Fruit fly (Drosophila melanogaster): ENCODE data around the gene Tango14.

Tango14 gene

DNA sequence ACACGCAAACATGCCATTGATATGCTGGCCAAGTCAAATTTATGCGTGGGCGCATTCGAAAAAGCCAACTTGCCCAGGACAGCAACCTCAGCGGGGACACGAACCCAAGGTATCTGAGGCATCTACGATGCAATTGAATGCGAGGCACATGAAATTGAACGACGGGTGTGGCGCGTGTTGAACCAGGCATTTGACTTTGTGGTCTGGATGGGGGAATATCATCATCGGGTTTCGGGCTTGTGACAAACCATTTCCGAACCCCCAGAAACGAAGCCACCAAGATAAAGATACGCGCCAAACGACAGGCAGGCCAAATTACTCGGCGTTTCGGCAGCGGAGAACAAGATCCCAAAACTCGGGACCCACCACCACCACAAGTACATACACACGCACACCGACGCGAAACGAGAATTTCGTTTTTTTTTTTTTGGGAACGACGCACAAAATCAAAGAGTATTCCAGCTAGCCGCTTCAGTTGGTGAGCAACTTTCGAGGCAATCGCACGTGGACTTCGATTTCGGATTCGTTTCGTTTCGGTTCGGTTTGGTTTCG lies 15.7 kb upstream of the Tango14 start, which contains the start of gene MFS3 (continued):
- TF ChIP-seq dimm (GFP tag; IDR thresholded peaks at IDR 0.05), result no peak
- TF ChIP-seq D19A (tag; optimal IDR thresholded peaks at IDR 0.05), result peak; percentile 88
- TF ChIP-seq sna (GFP tag; IDR thresholded peaks at IDR 0.05; ENCODE audit: partially characterized antibody), result no peak
- TF ChIP-seq C15 (GFP tag; IDR thresholded peaks at IDR 0.05), result 0 out of 3 replicates have a peak, but pooled peaks have one; percentile 4
- no peak for TF ChIP-seq hb (GFP tag; IDR thresholded peaks at IDR 0.05; ENCODE audit: partially characterized antibody)
- no peak for TF ChIP-seq Ravus (GFP tag; IDR thresholded peaks at IDR 0.05)
- no peak for TF ChIP-seq rib (GFP tag; IDR thresholded peaks at IDR 0.05)
- TF ChIP-seq CG13775 (GFP tag; optimal IDR thresholded peaks at IDR 0.05), result peak; percentile 2
- no peak for TF ChIP-seq br (optimal IDR thresholded peaks at IDR 0.05)
- TF ChIP-seq Ssrp (tag; optimal IDR thresholded peaks at IDR 0.05), result no peak
- TF ChIP-seq NC2β (GFP tag; optimal IDR thresholded peaks at IDR 0.05), result peak; percentile 19
- no peak for TF ChIP-seq CG18262 (tag; optimal IDR thresholded peaks at IDR 0.05)
- TF ChIP-seq Xbp1 (GFP tag; optimal IDR thresholded peaks at IDR 0.05), result peak; percentile 12
- no peak for TF ChIP-seq CG9797 (GFP tag; optimal IDR thresholded peaks at IDR 0.05)
- TF ChIP-seq cg (GFP tag; optimal IDR thresholded peaks at IDR 0.05), result peak; percentile 81
- TF ChIP-seq CG34224 (GFP tag; IDR thresholded peaks at IDR 0.05; ENCODE audit: partially characterized antibody), result no peak
- TF ChIP-seq CG12942 (GFP tag; optimal IDR thresholded peaks at IDR 0.05), result no peak
- no peak for TF ChIP-seq CG7963 (GFP tag; IDR thresholded peaks at IDR 0.05; ENCODE audit: partially characterized antibody)
- no peak for TF ChIP-seq phol (tag; optimal IDR thresholded peaks at IDR 0.05)
- TF ChIP-seq en (GFP tag; optimal IDR thresholded peaks at IDR 0.05), result no peak
- TF ChIP-seq Dref (GFP tag; IDR thresholded peaks at IDR 0.05), result 0 out of 2 replicates have a peak, but pooled peaks have one; percentile 29
- peak; percentile 15; the same call in 1 of the 2 replicates for TF ChIP-seq Xrp1 (GFP tag; IDR thresholded peaks at IDR 0.05)
- peak; percentile 99 for TF ChIP-seq ewg (GFP tag; optimal IDR thresholded peaks at IDR 0.05)
- no peak for TF ChIP-seq lola (GFP tag; optimal IDR thresholded peaks at IDR 0.05)
- TF ChIP-seq vfl (GFP tag; optimal IDR thresholded peaks at IDR 0.05), result no peak
- no peak for TF ChIP-seq Dfd (GFP tag; optimal IDR thresholded peaks at IDR 0.05)
- TF ChIP-seq YL-1 (GFP tag; optimal IDR thresholded peaks at IDR 0.05), result no peak
- no peak for TF ChIP-seq CG10366 (GFP tag; IDR thresholded peaks at IDR 0.05)
- peak; percentile 27 for TF ChIP-seq Abd-B (GFP tag; optimal IDR thresholded peaks at IDR 0.05)
- TF ChIP-seq gt (GFP tag; IDR thresholded peaks at IDR 0.05), result no peak
- no peak for TF ChIP-seq Chrac-16 (GFP tag; optimal IDR thresholded peaks at IDR 0.05)
- no peak for TF ChIP-seq NC2α (GFP tag; optimal IDR thresholded peaks at IDR 0.05)
- peak; percentile 28 for TF ChIP-seq Hsf (GFP tag; optimal IDR thresholded peaks at IDR 0.05)
- no peak for TF ChIP-seq NfI (GFP tag; optimal IDR thresholded peaks at IDR 0.05)
- no peak for TF ChIP-seq Camta (GFP tag; optimal IDR thresholded peaks at IDR 0.05)
- no peak for TF ChIP-seq lov (optimal IDR thresholded peaks at IDR 0.05)
- no peak for TF ChIP-seq lov (GFP tag; IDR thresholded peaks at IDR 0.05)
- no peak for TF ChIP-seq tin (GFP tag; optimal IDR thresholded peaks at IDR 0.05)
- TF ChIP-seq CG6683 (GFP tag; optimal IDR thresholded peaks at IDR 0.05), result peak; percentile 16
- TF ChIP-seq sd (tag; optimal IDR thresholded peaks at IDR 0.05), result peak; percentile 74
- TF ChIP-seq gce (GFP tag; IDR thresholded peaks at IDR 0.05), result 0 out of 3 replicates have a peak, but pooled peaks have one; percentile 32
- no peak for TF ChIP-seq Bteb2 (GFP tag; optimal IDR thresholded peaks at IDR 0.05)
- peak; percentile 51 for TF ChIP-seq MTF-1 (GFP tag; optimal IDR thresholded peaks at IDR 0.05; ENCODE audit: borderline replicate concordance)
- TF ChIP-seq disco-r (GFP tag; optimal IDR thresholded peaks at IDR 0.05), result no peak
- no peak for TF ChIP-seq Atf6 (GFP tag; IDR thresholded peaks at IDR 0.05)
- TF ChIP-seq CG17568 (GFP tag; optimal IDR thresholded peaks at IDR 0.05), result no peak
- TF ChIP-seq psq (GFP tag; optimal IDR thresholded peaks at IDR 0.05), result no peak
- TF ChIP-seq CG18619 (GFP tag; optimal IDR thresholded peaks at IDR 0.05), result no peak
- no peak for TF ChIP-seq CG8281 (tag; optimal IDR thresholded peaks at IDR 0.05)
- TF ChIP-seq caup (GFP tag; optimal IDR thresholded peaks at IDR 0.05; ENCODE audit: severe bottlenecking), result peak; percentile 7
- no peak for TF ChIP-seq corto (GFP tag; optimal IDR thresholded peaks at IDR 0.05)
